Fruit fly (Drosophila melanogaster) S2 (cell line): ENCODE results near the gene CG5892.

ENCODE experiments used
- CG8478 ChIP-seq: fragments of >200 bp; optimal IDR thresholded peaks from 2 replicates; lab custom pipeline; 2018
- CTCF ChIP-seq, 2 experiments: fragments of >200 bp; optimal IDR thresholded peaks; 2 replicates each; lab custom pipeline; 2018

CG5892 gene

DNA sequence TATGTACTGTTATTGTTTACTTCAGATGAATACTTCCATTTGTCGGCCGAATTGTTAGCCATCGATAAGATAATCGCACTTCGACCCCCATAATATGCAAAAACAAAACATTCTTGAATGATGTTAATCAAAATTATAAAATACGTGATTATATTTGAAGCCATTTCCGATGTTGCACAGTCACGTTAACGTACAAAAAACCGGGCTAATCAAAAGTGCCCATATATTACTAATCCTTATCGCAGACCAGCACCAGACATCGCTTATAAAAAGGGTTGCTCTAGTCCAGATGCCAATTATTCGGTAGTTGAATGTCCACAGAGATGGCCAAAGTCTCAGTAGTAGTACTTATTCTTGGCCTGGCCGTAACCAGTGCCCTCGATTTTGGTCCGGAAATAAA, at the start of gene CG5892:
Gene CG5892, plus strand, starts transcription at position 301 of the 400 bp plus-strand sequence.
- TF ChIP-seq CG8478 (lab: Kevin White, UChicago) (no peak), CTCF (optimal IDR thresholded peaks at IDR 0.05; lab: Kevin White, UChicago) (no peak)

DNA sequence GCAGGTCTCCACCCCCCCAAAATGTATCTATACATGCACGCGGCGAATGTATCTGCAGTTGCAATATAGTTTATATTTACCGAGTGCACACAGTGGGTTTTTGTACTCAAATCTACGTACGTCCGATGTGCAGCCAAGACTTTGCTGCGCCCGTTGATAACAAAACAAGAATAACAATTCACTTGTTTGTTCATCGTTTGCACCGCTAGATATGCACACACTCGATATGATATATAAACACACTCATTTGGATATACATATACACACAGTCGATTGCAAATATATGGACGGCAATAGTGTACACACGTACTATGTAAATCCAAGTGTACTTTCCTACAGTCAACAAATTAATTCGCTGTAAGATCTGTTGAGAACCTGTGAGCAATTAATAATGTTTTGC, 48.7 kb upstream of the CG5892 start:
- TF ChIP-seq CG8478 (lab: Kevin White, UChicago) = no peak
- TF ChIP-seq CTCF (optimal IDR thresholded peaks at IDR 0.05; lab: Kevin White, UChicago) = no peak

DNA sequence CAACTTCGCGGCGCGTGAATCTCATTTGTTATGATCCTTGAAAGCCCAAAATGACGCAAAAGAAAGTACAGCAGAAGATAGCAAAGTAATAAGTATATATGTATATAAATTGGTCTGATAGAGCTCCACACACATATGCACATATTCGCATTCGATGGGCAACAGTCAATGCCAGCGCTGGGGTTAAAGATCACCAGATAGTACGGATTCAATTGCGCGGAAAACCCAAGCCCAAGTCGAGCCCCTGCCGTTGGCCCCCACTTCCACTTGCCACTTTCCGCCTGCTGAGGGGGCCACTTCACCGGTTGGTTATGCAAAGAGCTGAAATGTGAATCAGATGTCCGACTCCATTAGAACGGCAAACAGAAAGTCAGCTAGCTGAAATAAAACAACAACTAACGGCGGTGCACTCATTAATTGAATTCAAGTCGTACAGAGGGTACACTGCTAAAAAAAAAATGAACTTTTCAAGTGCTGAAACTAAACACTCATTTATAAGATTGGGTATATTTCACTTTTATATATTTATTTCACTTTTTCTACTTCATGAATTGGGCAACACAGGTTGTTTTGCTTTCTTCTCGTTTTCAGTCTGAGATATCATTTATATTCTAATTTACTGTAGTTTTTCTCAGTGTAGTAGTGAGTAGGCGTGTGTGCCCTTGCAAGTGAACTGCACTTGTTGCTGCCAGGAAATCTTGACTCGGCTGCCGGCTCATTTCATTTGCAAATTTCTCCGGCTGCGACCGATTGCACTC, 47.0 kb upstream of the CG5892 start:
- TF ChIP-seq CG8478 (lab: Kevin White, UChicago) (no peak), CTCF (optimal IDR thresholded peaks at IDR 0.05; lab: Kevin White, UChicago) (no peak)

DNA sequence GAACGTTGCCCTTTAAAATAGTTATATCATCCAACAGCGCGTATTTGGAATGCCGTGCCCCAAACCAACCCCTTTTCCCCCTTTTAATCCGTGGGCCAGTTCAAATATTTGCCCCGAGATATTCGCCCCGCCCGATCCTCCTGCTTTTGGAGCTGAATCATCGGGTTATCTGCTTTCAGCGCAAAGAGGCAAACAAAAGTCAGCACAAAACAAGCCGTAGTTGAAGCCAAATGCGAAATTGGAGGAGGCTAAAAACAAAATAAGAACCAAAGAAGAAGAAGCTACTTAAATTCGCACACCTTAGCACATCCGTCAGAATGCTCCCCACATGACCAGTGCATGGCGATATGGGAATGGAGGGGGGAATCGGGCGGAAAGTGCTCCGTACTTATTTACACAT, 44.9 kb upstream of the CG5892 start:
- TF ChIP-seq CG8478 (lab: Kevin White, UChicago) = no peak

DNA sequence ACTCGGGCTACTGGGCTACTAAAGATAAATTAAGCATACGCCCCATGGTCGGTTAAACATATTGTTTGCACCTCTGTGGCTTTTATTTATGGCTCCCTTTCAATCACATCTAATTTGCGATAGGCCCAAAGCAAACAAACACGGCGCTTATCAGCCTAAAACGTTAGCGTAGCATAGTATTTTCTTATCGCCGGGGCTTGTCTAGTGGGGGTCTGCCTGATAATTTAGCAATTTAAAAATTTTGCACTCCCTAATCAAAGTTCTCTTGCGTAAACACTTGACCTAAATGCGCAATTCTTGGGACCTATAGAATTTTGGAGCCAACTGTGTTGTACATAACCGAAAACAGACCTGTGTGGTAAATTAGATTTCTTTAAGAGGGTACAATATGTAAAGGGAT, 44.3 kb upstream of the CG5892 start:
- TF ChIP-seq CTCF (optimal IDR thresholded peaks at IDR 0.05; lab: Kevin White, UChicago) = no peak
- no peak for TF ChIP-seq CG8478 (lab: Kevin White, UChicago)

DNA sequence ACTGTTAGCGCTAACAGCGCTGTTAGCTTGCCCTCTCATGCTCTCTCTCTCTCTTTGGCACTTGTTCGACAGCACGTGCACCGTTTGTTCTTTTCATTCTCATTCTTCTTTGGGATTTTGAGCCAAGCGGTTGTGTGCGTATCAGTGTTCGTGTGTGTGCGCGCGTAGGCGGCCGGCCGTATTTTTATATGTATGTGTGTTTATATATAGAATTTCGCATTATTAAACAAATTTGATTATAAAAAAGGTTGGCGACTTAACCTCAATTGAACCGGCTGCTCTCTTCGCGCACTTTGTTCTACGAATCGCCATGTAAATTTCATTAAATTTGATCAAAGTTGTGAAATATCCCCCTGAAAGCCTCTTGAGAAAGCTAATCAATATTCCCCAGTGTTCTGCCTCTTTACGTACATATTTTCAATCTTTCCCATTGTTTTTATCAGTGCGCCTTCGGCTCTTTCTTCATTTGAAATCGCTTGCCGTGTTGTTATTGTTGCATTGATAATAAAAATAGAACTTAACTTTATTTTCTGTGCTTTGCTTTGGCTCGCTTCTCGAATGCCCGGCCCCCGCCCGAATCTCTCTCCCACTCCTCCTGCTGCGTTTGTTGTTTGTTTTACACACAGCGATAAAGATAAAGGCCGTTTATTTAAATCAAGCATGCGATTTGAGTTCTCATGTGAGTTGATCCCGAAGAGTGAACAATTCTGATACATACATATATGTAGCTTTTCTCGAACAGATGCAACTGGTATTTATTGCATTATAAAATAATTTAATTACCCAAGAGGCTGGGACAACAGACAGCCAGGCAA, 43.1 kb upstream of the CG5892 start:
- TF ChIP-seq CTCF (optimal IDR thresholded peaks at IDR 0.05; lab: Kevin White, UChicago) = no peak
- TF ChIP-seq CG8478 (lab: Kevin White, UChicago) = no peak

DNA sequence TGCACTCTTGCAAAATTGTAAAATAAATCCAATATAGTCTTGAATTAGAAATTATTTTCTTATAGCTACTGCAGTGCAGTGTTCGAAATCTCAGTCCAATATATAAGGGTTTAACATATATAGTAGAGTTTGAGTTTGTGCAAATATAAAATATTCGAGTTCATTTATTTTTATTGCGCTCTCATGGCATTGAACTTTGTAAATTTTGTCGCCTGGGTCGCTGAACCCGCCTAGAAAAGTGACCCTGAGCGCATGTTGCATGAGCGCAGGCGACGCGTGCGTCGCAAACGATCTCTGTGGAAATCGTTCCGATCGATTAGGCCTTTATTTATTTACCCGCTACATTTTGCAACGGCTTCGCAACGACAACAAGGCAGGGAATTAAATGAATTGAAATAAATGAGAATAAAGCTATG, 42.5 kb upstream of the CG5892 start:
- TF ChIP-seq CG8478 (lab: Kevin White, UChicago) (no peak), CTCF (optimal IDR thresholded peaks at IDR 0.05; lab: Kevin White, UChicago) (no peak)

DNA sequence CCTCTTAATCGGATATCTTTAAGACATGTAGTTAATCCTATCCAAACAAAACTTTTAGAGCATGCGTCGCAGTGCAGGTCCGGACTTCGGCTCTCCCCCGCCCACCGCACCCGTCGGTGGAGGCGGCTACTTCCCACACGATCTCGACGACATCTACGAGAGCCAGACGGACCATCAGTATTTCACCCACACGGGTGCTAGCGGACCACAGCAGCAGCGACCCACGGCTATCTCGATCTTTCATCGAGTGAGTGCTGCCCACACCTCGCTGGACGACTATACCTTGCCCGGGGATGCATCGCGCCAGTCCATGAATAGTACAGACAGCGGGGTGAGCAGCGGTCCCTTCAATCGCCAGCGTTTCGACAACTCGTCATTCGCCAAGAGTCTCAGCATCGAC, 40.8 kb upstream of the CG5892 start:
- no peak for TF ChIP-seq CTCF (optimal IDR thresholded peaks at IDR 0.05; lab: Kevin White, UChicago)
- no peak for TF ChIP-seq CG8478 (lab: Kevin White, UChicago)

DNA sequence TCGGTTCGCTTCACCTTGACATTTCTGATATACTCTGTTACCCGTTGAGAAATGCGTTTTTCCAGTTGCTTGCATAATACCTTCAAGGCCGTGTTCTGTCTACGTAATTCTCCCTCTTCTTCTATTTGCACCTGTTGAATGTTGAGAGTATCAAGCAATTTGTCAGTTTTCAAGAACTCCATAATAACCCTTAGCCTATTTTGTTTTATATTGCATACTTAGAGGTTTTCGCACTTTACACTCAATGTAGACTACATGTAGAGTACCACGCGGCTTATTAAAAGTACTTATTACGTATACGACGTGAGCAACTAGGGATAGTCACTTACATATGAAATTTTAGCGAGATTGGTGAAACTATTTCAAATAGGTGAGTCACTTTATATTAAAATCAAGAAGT, 39.3 kb upstream of the CG5892 start:
- TF ChIP-seq CTCF (optimal IDR thresholded peaks at IDR 0.05; lab: Kevin White, UChicago) = peak in 1 of 2 experiments; percentile 33
- no peak for TF ChIP-seq CG8478 (lab: Kevin White, UChicago)

DNA sequence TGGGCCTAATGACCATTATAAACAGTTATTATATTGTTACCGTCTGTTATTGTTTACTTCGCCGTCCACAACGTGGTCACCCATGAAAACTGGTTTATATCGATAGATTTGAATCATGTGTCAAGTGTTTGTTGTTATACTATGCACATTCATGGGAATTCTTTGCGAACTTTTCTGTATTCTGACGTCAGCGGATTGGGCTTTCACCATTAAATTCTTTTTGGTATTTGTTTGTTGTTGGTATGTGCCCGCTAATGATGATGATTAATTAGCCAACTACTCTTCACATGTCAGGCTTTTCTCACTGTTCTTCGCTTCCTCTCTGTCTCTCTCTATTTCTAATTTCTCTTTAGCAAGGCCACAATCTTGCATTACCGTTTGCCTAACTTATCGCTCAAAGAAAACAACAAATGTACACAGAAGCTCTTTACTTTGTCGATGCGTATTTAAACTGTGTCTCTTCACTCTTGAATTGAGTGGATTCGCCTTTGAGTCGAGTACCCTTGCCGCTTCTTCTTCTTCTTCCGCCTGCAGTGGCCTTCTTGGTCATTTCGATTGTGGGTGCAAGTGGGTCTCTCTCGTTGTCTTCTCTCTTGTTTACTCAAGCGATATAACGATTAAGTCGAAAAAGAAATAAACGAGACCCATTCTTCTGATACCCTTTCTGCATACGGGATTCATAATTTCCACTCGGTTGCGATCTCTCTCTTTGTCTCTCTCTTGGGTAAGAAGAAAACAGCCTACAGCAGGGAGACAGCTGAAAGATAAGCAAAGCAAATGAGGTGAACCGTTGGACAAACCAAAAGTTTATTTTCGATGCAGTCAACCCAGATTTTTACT, 38.5 kb upstream of the CG5892 start:
- TF ChIP-seq CG8478 (lab: Kevin White, UChicago) (no peak), CTCF (optimal IDR thresholded peaks at IDR 0.05; lab: Kevin White, UChicago) (no peak)

DNA sequence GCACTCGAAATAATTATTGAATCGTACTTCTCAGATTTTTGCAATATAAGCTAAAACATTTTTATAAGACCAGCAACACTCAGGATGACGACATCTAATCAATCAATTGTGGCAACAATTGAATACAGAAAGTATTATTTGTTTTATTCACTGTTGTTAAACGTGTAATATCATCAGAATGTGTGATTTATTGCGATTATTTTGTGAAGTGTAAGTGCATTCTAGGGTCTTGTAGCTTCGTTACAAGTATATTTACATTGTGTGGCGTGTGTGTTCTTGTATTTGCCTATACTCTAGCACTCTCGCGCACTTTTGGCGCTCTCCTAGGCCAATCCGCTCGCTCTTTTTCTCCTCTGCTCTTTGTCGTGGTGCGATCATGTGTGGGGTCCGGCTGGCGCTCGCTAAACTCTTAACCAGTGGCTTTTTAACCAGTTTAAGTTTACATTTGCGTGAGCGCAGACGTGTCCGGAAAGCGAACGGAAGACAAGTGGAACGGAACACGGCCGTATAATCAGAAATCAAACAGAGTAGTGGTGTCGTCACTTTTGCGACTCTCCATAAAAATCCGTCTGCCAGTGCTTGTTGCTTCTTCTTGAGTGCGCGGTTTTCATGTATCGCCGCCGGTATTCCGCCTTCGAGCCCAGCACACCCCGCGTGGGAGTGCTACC, 37.8 kb upstream of the CG5892 start:
- TF ChIP-seq CTCF (optimal IDR thresholded peaks at IDR 0.05; lab: Kevin White, UChicago) = no peak
- TF ChIP-seq CG8478 (lab: Kevin White, UChicago) = no peak

DNA sequence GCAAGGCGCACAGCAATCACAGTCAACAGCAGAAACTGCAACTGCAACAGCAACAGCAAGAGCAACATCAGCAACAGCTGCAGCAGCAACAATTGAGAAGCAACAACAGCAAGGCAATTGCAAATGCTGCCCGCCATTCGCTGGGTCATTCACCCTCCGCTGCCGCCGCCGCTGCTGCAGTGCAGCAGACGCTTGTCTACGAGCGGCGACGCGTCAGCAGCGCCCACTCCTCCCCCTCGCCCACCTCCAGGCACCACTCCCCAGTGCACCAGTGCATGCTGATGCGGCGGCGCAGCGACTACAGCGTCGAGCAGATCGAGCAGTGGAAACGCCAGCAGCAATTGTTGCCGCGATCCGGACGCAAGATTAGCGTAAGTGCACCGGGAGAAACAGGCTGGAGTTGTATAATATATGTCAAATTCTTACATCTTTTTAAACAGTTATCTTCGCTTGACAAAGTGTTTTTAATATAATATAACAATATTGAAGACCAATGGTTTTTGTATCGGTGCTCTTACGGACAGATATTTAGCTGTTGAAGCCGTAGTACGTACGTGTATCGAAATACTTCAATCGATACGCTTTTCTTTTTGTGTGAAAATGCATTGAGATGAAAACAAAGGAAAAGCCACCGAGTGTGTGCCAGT, 36.6 kb upstream of the CG5892 start:
- no peak for TF ChIP-seq CTCF (optimal IDR thresholded peaks at IDR 0.05; lab: Kevin White, UChicago)
- no peak for TF ChIP-seq CG8478 (lab: Kevin White, UChicago)

DNA sequence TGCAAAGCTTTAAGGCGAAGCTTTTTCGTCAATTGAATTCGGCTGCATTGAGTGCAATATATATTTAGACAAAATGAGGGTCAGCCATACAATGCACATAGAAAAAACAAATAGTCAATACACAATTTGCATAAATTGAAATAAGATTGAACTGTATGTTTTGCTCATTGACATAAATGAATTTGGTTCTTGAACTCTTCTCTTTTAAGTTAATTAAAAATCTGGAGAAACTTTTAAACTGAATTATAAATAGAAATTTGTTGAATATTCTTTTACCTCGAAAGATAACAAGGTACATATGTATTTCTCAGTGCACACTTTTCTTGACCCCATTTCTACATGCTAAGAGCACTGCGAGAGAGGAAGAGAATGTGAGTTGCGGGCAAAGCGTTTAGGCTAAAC, 36.1 kb upstream of the CG5892 start:
- TF ChIP-seq CG8478 (lab: Kevin White, UChicago) (no peak), CTCF (optimal IDR thresholded peaks at IDR 0.05; lab: Kevin White, UChicago) (no peak)

DNA sequence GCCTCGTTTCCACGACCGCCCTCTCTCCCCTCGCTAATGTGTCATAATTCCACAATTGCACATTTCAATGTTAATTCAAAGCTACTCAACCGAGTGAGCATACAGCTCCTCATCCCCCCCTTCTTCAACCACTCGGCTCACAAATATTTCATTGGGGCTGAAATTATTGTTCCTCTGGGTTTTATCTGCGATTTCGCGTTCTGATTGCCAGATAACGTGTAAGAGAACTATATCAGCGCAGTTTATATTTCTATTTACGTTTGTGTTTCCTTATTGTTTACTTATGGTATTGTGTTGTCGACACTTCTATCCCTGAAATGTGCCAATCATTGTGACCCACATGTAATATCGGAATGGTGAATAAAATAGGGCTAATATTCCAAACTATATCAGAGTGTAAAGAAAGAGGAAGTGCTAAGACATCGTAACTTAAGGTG, 35.6 kb upstream of the CG5892 start:
- no peak for TF ChIP-seq CTCF (optimal IDR thresholded peaks at IDR 0.05; lab: Kevin White, UChicago)
- no peak for TF ChIP-seq CG8478 (lab: Kevin White, UChicago)
